Worm (Caenorhabditis elegans): ENCODE measurements around the gene str-185.

DNA sequence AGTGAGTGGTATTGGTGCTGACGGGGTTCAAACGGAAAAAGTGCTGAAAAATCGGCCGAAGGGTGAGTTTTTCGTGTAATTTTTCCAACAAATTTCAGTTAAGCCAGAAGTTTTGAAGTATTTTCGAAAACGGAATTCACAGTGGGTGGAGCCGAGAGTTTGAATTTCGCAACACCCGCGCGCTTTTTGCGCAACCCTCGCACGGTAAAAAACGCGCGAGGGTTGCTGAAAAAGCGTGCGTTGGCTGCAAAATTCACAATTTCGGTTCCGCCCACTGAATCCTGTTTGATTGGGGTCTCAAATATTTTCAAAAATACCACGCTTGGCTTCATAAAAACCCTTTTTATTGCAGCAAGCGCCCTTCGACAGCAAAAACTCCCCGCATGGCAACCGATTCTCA, 17.6 kb upstream of the str-185 start:
- TF ChIP-seq somi-1 (GFP tag; optimal IDR thresholded peaks at IDR 0.05): no peak
- no peak for TF ChIP-seq B0261.1 (tag; optimal IDR thresholded peaks at IDR 0.05)
- no peak for TF ChIP-seq tlf-1 (GFP tag; optimal IDR thresholded peaks at IDR 0.05)
- no peak for TF ChIP-seq mes-4 (tag; optimal IDR thresholded peaks at IDR 0.05)
- TF ChIP-seq gei-17 (GFP tag; optimal IDR thresholded peaks at IDR 0.05): no peak
- no peak for TF ChIP-seq snpc-4 (GFP tag; optimal IDR thresholded peaks at IDR 0.05)
- no peak for TF ChIP-seq snpc-4 (tag; optimal IDR thresholded peaks at IDR 0.05)
- TF ChIP-seq egl-18 (GFP tag; IDR thresholded peaks at IDR 0.05): no peak
- no peak for TF ChIP-seq athp-1 (tag; optimal IDR thresholded peaks at IDR 0.05)
- TF ChIP-seq lin-54 (GFP tag; optimal IDR thresholded peaks at IDR 0.05): peak; percentile 54
- no peak for TF ChIP-seq B0035.1 (tag; optimal IDR thresholded peaks at IDR 0.05)
- TF ChIP-seq ceh-79 (tag; optimal IDR thresholded peaks at IDR 0.05): no peak
- TF ChIP-seq ets-4 (GFP tag; optimal IDR thresholded peaks at IDR 0.05): no peak
